Worm (Caenorhabditis elegans) whole organism, young adult: ENCODE data around the gene abu-13.

Experiments
- B0035.1 ChIP-seq: sonication (generic microtip); optimal IDR thresholded peaks from 2 replicates; lab custom pipeline; 2016; ENCODE audit warnings: missing genetic modification characterization, mild to moderate bottlenecking, missing compliant biosample characterization, missing genotype, missing genetic modification reagents
- B0336.3 ChIP-seq: fragments of 200-800 bp; sonication (Bioruptor generic); IDR thresholded peaks from 2 replicates; pipeline ENCODE4 v1.3.6; 2022; ENCODE audit warnings: missing genetic modification characterization, missing compliant biosample characterization
- F49E8.2 ChIP-seq: sonication (generic microtip); optimal IDR thresholded peaks from 3 replicates; lab custom pipeline; 2017; ENCODE audit warnings: missing genetic modification characterization, mild to moderate bottlenecking, missing compliant biosample characterization, antibody characterized with exemption, moderate library complexity; ENCODE audit not compliant: insufficient read depth
- F57A8.1 ChIP-seq: fragments of 200-800 bp; sonication (Bioruptor generic); optimal IDR thresholded peaks from 2 replicates; lab custom pipeline; 2018; ENCODE audit warnings: mild to moderate bottlenecking, missing genetic modification characterization, moderate library complexity, missing compliant biosample characterization
- K12H6.12 ChIP-seq: fragments of 200-800 bp; sonication (Bioruptor generic); optimal IDR thresholded peaks from 2 replicates; lab custom pipeline; 2018; ENCODE audit warnings: mild to moderate bottlenecking, missing genetic modification characterization, missing compliant biosample characterization
- T07F8.4 ChIP-seq: sonication (generic microtip); optimal IDR thresholded peaks from 2 replicates; lab custom pipeline; 2016; ENCODE audit warnings: mild to moderate bottlenecking, missing genetic modification characterization, moderate library complexity, missing compliant biosample characterization
- Y53G8AR.9 ChIP-seq: fragments of 200-800 bp; sonication (Bioruptor generic); conservative IDR thresholded peaks from 2 replicates; pipeline ENCODE4 v1.3.6; 2022; ENCODE audit warnings: missing genetic modification reagents, missing genetic modification characterization, missing compliant biosample characterization
- Y56A3A.18 ChIP-seq: fragments of 200-800 bp; sonication (Bioruptor generic); IDR thresholded peaks from 2 replicates; pipeline ENCODE4 v1.3.6; 2022; ENCODE audit warnings: missing genetic modification reagents, missing genetic modification characterization, missing compliant biosample characterization
- Y79H2A.3 ChIP-seq: fragments of 200-800 bp; sonication (Bioruptor generic); conservative IDR thresholded peaks from 2 replicates; pipeline ENCODE4 v1.3.6; 2022; ENCODE audit warnings: missing genetic modification reagents, missing genetic modification characterization, missing compliant biosample characterization
- ama-1 ChIP-seq, 3 experiments: fragments of 150-350 bp in 1 of 3; sonication (generic microtip) in 2 of 3; optimal IDR thresholded peaks; 2 replicates each; lab custom pipeline; 2014 to 2018; ENCODE audit warnings: missing biosample characterization in 2 of 3, missing genetic modification characterization in 2 of 3, missing genetic modification reagents in 2 of 3
- atf-7 ChIP-seq: sonication (generic microtip); optimal IDR thresholded peaks from 2 replicates; lab custom pipeline; 2017; ENCODE audit warnings: mild to moderate bottlenecking, missing genetic modification characterization, missing compliant biosample characterization
- athp-1 ChIP-seq: sonication (generic microtip); optimal IDR thresholded peaks from 2 replicates; lab custom pipeline; 2017; ENCODE audit warnings: mild to moderate bottlenecking, missing genetic modification characterization, missing compliant biosample characterization
- attf-5 ChIP-seq: fragments of 200-800 bp; sonication (Bioruptor generic); optimal IDR thresholded peaks from 2 replicates; lab custom pipeline; 2018; ENCODE audit warnings: mild to moderate bottlenecking, missing genetic modification characterization, missing compliant biosample characterization
- cebp-1 ChIP-seq, 2 experiments: fragments of 200-800 bp in 1 of 2; sonication (Bioruptor generic) in 1 of 2; sonication (generic microtip) in 1 of 2; IDR thresholded peaks in 1 of 2; optimal IDR thresholded peaks in 1 of 2; 2 replicates each; pipeline versions ENCODE4 v1.3.6 to Lab custom; 2017 to 2022; ENCODE audit warnings: missing compliant biosample characterization in 2 of 2, missing genetic modification characterization in 2 of 2, mild to moderate bottlenecking in 1 of 2, missing genetic modification reagents in 1 of 2, moderate library complexity in 1 of 2
- ceh-27 ChIP-seq: fragments of 200-800 bp; sonication (Bioruptor generic); optimal IDR thresholded peaks from 2 replicates; lab custom pipeline; 2018; ENCODE audit warnings: mild to moderate bottlenecking, missing genetic modification characterization, moderate library complexity, missing compliant biosample characterization
- ceh-58 ChIP-seq: fragments of 200-800 bp; sonication (Bioruptor generic); IDR thresholded peaks from 2 replicates; pipeline ENCODE4 v1.3.6; 2022; ENCODE audit warnings: missing genetic modification characterization, missing compliant biosample characterization
- dpff-1 ChIP-seq: sonication (generic microtip); optimal IDR thresholded peaks from 2 replicates; lab custom pipeline; 2017; ENCODE audit warnings: mild to moderate bottlenecking, missing genetic modification characterization, missing compliant biosample characterization
- egl-18 ChIP-seq: fragments of 200-800 bp; sonication (Bioruptor generic); IDR thresholded peaks from 2 replicates; pipeline ENCODE4 v1.3.6; 2022; ENCODE audit warnings: missing genetic modification reagents, missing genetic modification characterization, missing compliant biosample characterization
- egrh-3 ChIP-seq: fragments of 200-800 bp; sonication (Bioruptor generic); IDR thresholded peaks from 2 replicates; pipeline ENCODE4 v1.3.6; 2022; ENCODE audit warnings: missing genetic modification reagents, missing genetic modification characterization, missing compliant biosample characterization
- fkh-3 ChIP-seq: sonication (generic microtip); optimal IDR thresholded peaks from 2 replicates; lab custom pipeline; 2016; ENCODE audit warnings: mild to moderate bottlenecking, missing genetic modification characterization, missing compliant biosample characterization
- hrde-1 ChIP-seq: sonication (generic microtip); optimal IDR thresholded peaks from 2 replicates; lab custom pipeline; 2016; ENCODE audit warnings: missing genetic modification characterization, mild to moderate bottlenecking, missing compliant biosample characterization, moderate library complexity, missing genotype, missing genetic modification reagents, borderline replicate concordance
- hsf-1 ChIP-seq: fragments of 200-800 bp; sonication (Bioruptor generic); IDR thresholded peaks from 2 replicates; pipeline ENCODE4 v1.3.6; 2022; ENCODE audit warnings: missing genetic modification reagents, missing genetic modification characterization, missing compliant biosample characterization
- lin-54 ChIP-seq: fragments of 200-800 bp; sonication (Bioruptor generic); optimal IDR thresholded peaks from 2 replicates; lab custom pipeline; 2018; ENCODE audit warnings: mild to moderate bottlenecking, missing genetic modification characterization, missing compliant biosample characterization
- madf-10 ChIP-seq: sonication (generic microtip); optimal IDR thresholded peaks from 2 replicates; lab custom pipeline; 2016; ENCODE audit warnings: mild to moderate bottlenecking, missing genetic modification characterization, missing compliant biosample characterization
- madf-6 ChIP-seq: fragments of 200-800 bp; sonication (Bioruptor generic); IDR thresholded peaks from 2 replicates; pipeline ENCODE4 v1.3.6; 2022; ENCODE audit warnings: missing genetic modification reagents, missing genetic modification characterization, missing compliant biosample characterization
- mcd-1 ChIP-seq: fragments of 200-800 bp; sonication (Bioruptor generic); IDR thresholded peaks from 2 replicates; pipeline ENCODE4 v1.3.6; 2022; ENCODE audit warnings: missing genetic modification reagents, missing genetic modification characterization, missing compliant biosample characterization
- nfya-1 ChIP-seq: sonication (generic microtip); optimal IDR thresholded peaks from 2 replicates; lab custom pipeline; 2017; ENCODE audit warnings: antibody characterized with exemption, missing compliant biosample characterization, missing genetic modification characterization, borderline replicate concordance; ENCODE audit not compliant: insufficient read depth
- nhr-120 ChIP-seq: fragments of 200-800 bp; sonication (Bioruptor generic); IDR thresholded peaks from 2 replicates; pipeline ENCODE4 v1.3.6; 2022; ENCODE audit warnings: missing genetic modification characterization, missing compliant biosample characterization
- nhr-179 ChIP-seq: sonication (generic microtip); optimal IDR thresholded peaks from 2 replicates; lab custom pipeline; 2016; ENCODE audit warnings: mild to moderate bottlenecking, missing genetic modification characterization, missing compliant biosample characterization
- pha-4 ChIP-seq: fragments of 150-350 bp; sonication (generic microtip); optimal IDR thresholded peaks from 2 replicates; lab custom pipeline; 2014; ENCODE audit warnings: missing biosample characterization, missing genetic modification reagents, missing genetic modification characterization
- repo-1 ChIP-seq: sonication (generic microtip); optimal IDR thresholded peaks from 2 replicates; lab custom pipeline; 2017; ENCODE audit warnings: mild to moderate bottlenecking, missing genetic modification characterization, missing compliant biosample characterization
- sdz-38 ChIP-seq: sonication (generic microtip); optimal IDR thresholded peaks from 2 replicates; lab custom pipeline; 2016; ENCODE audit warnings: missing genotype, missing genetic modification characterization, missing compliant biosample characterization
- snpc-1.1 ChIP-seq: sonication (generic microtip); optimal IDR thresholded peaks from 2 replicates; lab custom pipeline; 2017; ENCODE audit warnings: missing genetic modification characterization, mild to moderate bottlenecking, missing compliant biosample characterization, antibody characterized with exemption, moderate library complexity, missing genotype, missing genetic modification reagents; ENCODE audit not compliant: insufficient read depth
- snpc-1.3 ChIP-seq: sonication (generic microtip); optimal IDR thresholded peaks from 2 replicates; lab custom pipeline; 2017; ENCODE audit warnings: missing genetic modification characterization, mild to moderate bottlenecking, missing compliant biosample characterization, antibody characterized with exemption, moderate library complexity, missing genotype, missing genetic modification reagents; ENCODE audit not compliant: insufficient read depth
- snpc-3.4 ChIP-seq: sonication (generic microtip); optimal IDR thresholded peaks from 2 replicates; lab custom pipeline; 2017; ENCODE audit warnings: missing genetic modification characterization, mild to moderate bottlenecking, missing compliant biosample characterization, antibody characterized with exemption, moderate library complexity, missing genotype, missing genetic modification reagents
- snpc-4 ChIP-seq, 5 experiments: fragments of 150-350 bp in 1 of 5; sonication (generic microtip) in 4 of 5; optimal IDR thresholded peaks; 2 replicates each; lab custom pipeline; 2014 to 2018; ENCODE audit warnings: missing genetic modification characterization in 5 of 5, missing biosample characterization in 3 of 5, antibody characterized with exemption in 2 of 5, mild to moderate bottlenecking in 2 of 5, missing compliant biosample characterization in 2 of 5, missing genotype in 2 of 5, moderate library complexity in 2 of 5, missing genetic modification reagents in 1 of 5
- somi-1 ChIP-seq: fragments of 200-800 bp; sonication (Bioruptor generic); optimal IDR thresholded peaks from 2 replicates; lab custom pipeline; 2018; ENCODE audit warnings: mild to moderate bottlenecking, missing genetic modification characterization, missing compliant biosample characterization
- tlf-1 ChIP-seq: fragments of 200-800 bp; sonication (Bioruptor generic); optimal IDR thresholded peaks from 2 replicates; lab custom pipeline; 2018; ENCODE audit warnings: mild to moderate bottlenecking, missing genetic modification characterization, missing compliant biosample characterization

The abu-13 gene

ce11 chrIII:6931896-6932295, 13.8 kb downstream of the abu-13 start, which contains the start of gene byn-1:
byn-1 (plus strand) TSS chrIII:6932001.
- no peak for TF ChIP-seq nhr-179 (tag; lab: Kevin White, UChicago)
- TF ChIP-seq hrde-1 (tag; lab: Kevin White, UChicago) = peak; percentile 46
- peak; percentile 35 for TF ChIP-seq tlf-1 (GFP tag; lab: Kevin White, UChicago)
- peak; percentile 76 for TF ChIP-seq fkh-3 (tag; lab: Kevin White, UChicago)
- TF ChIP-seq egrh-3 (GFP tag; lab: Robert Waterston, UW) = no peak
- TF ChIP-seq cebp-1 (GFP tag; IDR thresholded peaks at IDR 0.05; lab: Robert Waterston, UW) = no peak
- peak; percentile 22 for TF ChIP-seq cebp-1 (tag; optimal IDR thresholded peaks at IDR 0.05; lab: Kevin White, UChicago)
- TF ChIP-seq B0035.1 = no peak
- no peak for TF ChIP-seq F57A8.1 (GFP tag; lab: Kevin White, UChicago)
- no peak for TF ChIP-seq K12H6.12
- no peak for TF ChIP-seq sdz-38
- TF ChIP-seq nfya-1 (tag; lab: Kevin White, UChicago) = no peak
- no peak for TF ChIP-seq ceh-58 (GFP tag; lab: Robert Waterston, UW)
- TF ChIP-seq ama-1 (optimal IDR thresholded peaks at IDR 0.05; lab: Kevin White, UChicago) = no peak
- TF ChIP-seq ama-1 (GFP tag; optimal IDR thresholded peaks at IDR 0.05; lab: Kevin White, UChicago) = peak in 1 of 2 experiments; percentile 26
- TF ChIP-seq hsf-1 (GFP tag; lab: Robert Waterston, UW) = peak; percentile 69
- no peak for TF ChIP-seq attf-5
- TF ChIP-seq egl-18 (GFP tag; lab: Robert Waterston, UW) = no peak
- TF ChIP-seq Y79H2A.3 (GFP tag; lab: Robert Waterston, UW) = no peak
- TF ChIP-seq athp-1 (tag; lab: Kevin White, UChicago) = peak; percentile 32
- peak; percentile 82 for TF ChIP-seq B0336.3
- peak; percentile 9 for TF ChIP-seq snpc-1.1 (tag; lab: Kevin White, UChicago)
- peak; percentile 25; the same call in 1 of the 2 replicates for TF ChIP-seq mcd-1
- peak; percentile 24 for TF ChIP-seq lin-54 (GFP tag; lab: Kevin White, UChicago)
- TF ChIP-seq repo-1 (tag; lab: Kevin White, UChicago) = peak; percentile 5
- TF ChIP-seq snpc-1.3 (tag; lab: Kevin White, UChicago) = peak; percentile 12
- no peak for TF ChIP-seq pha-4 (tag; lab: Kevin White, UChicago)
- TF ChIP-seq snpc-4 (GFP tag; optimal IDR thresholded peaks at IDR 0.05; lab: Kevin White, UChicago) = no peak
- TF ChIP-seq snpc-4 (tag; optimal IDR thresholded peaks at IDR 0.05; lab: Kevin White, UChicago) = peak in 1 of 4 experiments; percentile 26
- TF ChIP-seq T07F8.4 (tag; lab: Kevin White, UChicago) = no peak
- TF ChIP-seq nhr-120 = no peak
- TF ChIP-seq dpff-1 = peak; percentile 25
- TF ChIP-seq madf-6 (GFP tag; lab: Robert Waterston, UW) = peak; percentile 56
- TF ChIP-seq Y53G8AR.9 (GFP tag; lab: Robert Waterston, UW) = 0 out of 2 replicates have a peak, but pooled peaks have one; percentile 50
- no peak for TF ChIP-seq somi-1
- TF ChIP-seq Y56A3A.18 (GFP tag; lab: Robert Waterston, UW) = peak; percentile 35; the same call in 1 of the 2 replicates
- TF ChIP-seq atf-7 = peak; percentile 33
- peak; percentile 32 for TF ChIP-seq snpc-3.4
- peak; percentile 12 for TF ChIP-seq F49E8.2
- TF ChIP-seq madf-10 (tag; lab: Kevin White, UChicago) = no peak
- no peak for TF ChIP-seq ceh-27 (GFP tag; lab: Kevin White, UChicago)
